Fruit fly (Drosophila melanogaster) whole organism: Measurements from ENCODE around the gene CG9184.
A peak's percentile ranks its signal among the peaks of the same experiment; 100 is the strongest.

Experiments
- CG8478 ChIP-seq: fragments of >200 bp; optimal IDR thresholded peaks from 2 replicates; lab custom pipeline; 2018; ENCODE audit warnings: inconsistent platforms
- Dll ChIP-seq: fragments of >200 bp; optimal IDR thresholded peaks from 2 replicates; lab custom pipeline; 2017
- EcR ChIP-seq, 2 experiments: fragments of >200 bp; optimal IDR thresholded peaks; 2 replicates each; lab custom pipeline; 2017; ENCODE audit warnings: missing biosample characterization in 2 of 2, missing genetic modification characterization in 2 of 2, missing genetic modification reagents in 2 of 2
- pan ChIP-seq: fragments of >200 bp; optimal IDR thresholded peaks from 2 replicates; lab custom pipeline; 2017
- psq ChIP-seq: fragments of >200 bp; optimal IDR thresholded peaks from 2 replicates; lab custom pipeline; 2017
- usp ChIP-seq: fragments of >200 bp; optimal IDR thresholded peaks from 2 replicates; lab custom pipeline; 2017; ENCODE audit warnings: missing biosample characterization, missing genetic modification characterization, mixed read lengths

The CG9184 gene

dm6 chr3L:1322706-1323105 is at the start of gene CG9184:
Gene CG9184, minus strand, starts transcription at chr3L:1322806.
- TF ChIP-seq EcR (GFP tag; optimal IDR thresholded peaks at IDR 0.05; lab: Kevin White, UChicago) (no peak), psq (lab: Kevin White, UChicago) (no peak), pan (lab: Kevin White, UChicago) (no peak), CG8478 (lab: Kevin White, UChicago) (no peak), Dll (lab: Kevin White, UChicago) (no peak), usp (no peak)

- TF ChIP-seq CG8478 (lab: Kevin White, UChicago) (no peak), pan (lab: Kevin White, UChicago) (no peak), usp (no peak), EcR (GFP tag; optimal IDR thresholded peaks at IDR 0.05; lab: Kevin White, UChicago) (no peak), psq (lab: Kevin White, UChicago) (no peak), Dll (lab: Kevin White, UChicago) (no peak)
Observed at dm6 chr3L:1370939-1371338, 48.3 kb upstream of the CG9184 start.

- TF ChIP-seq Dll (lab: Kevin White, UChicago) (no peak), usp (no peak), EcR (GFP tag; optimal IDR thresholded peaks at IDR 0.05; lab: Kevin White, UChicago) (no peak), CG8478 (lab: Kevin White, UChicago) (no peak), pan (lab: Kevin White, UChicago) (no peak), psq (lab: Kevin White, UChicago) (no peak)
Observed at dm6 chr3L:1370099-1370678, 47.6 kb upstream of the CG9184 start, which contains the start of gene ru. Gene ru, plus strand, starts transcription at chr3L:1370628.

dm6 chr3L:1368201-1368617 is 45.6 kb upstream of the CG9184 start:
- TF ChIP-seq psq (lab: Kevin White, UChicago) (no peak), pan (lab: Kevin White, UChicago) (no peak), Dll (lab: Kevin White, UChicago) (no peak), CG8478 (lab: Kevin White, UChicago) (no peak), EcR (GFP tag; optimal IDR thresholded peaks at IDR 0.05; lab: Kevin White, UChicago) (no peak), usp (no peak)

- TF ChIP-seq psq (lab: Kevin White, UChicago) = no peak
- TF ChIP-seq CG8478 (lab: Kevin White, UChicago) = no peak
- no peak for TF ChIP-seq pan (lab: Kevin White, UChicago)
- no peak for TF ChIP-seq EcR (GFP tag; optimal IDR thresholded peaks at IDR 0.05; lab: Kevin White, UChicago)
- TF ChIP-seq usp = no peak
- no peak for TF ChIP-seq Dll (lab: Kevin White, UChicago)
Observed at dm6 chr3L:1366879-1367650, 44.5 kb upstream of the CG9184 start.

- no peak for TF ChIP-seq CG8478 (lab: Kevin White, UChicago)
- TF ChIP-seq usp = no peak
- TF ChIP-seq psq (lab: Kevin White, UChicago) = no peak
- no peak for TF ChIP-seq pan (lab: Kevin White, UChicago)
- no peak for TF ChIP-seq EcR (GFP tag; optimal IDR thresholded peaks at IDR 0.05; lab: Kevin White, UChicago)
Observed at dm6 chr3L:1364368-1364767, 41.8 kb upstream of the CG9184 start.

dm6 chr3L:1358338-1358737 is 35.7 kb upstream of the CG9184 start:
- TF ChIP-seq psq (lab: Kevin White, UChicago) = no peak
- TF ChIP-seq usp = no peak
- TF ChIP-seq EcR (GFP tag; optimal IDR thresholded peaks at IDR 0.05; lab: Kevin White, UChicago) = no peak
- TF ChIP-seq Dll (lab: Kevin White, UChicago) = no peak
- no peak for TF ChIP-seq pan (lab: Kevin White, UChicago)
- TF ChIP-seq CG8478 (lab: Kevin White, UChicago) = no peak

- no peak for TF ChIP-seq usp
- no peak for TF ChIP-seq psq (lab: Kevin White, UChicago)
- no peak for TF ChIP-seq pan (lab: Kevin White, UChicago)
- no peak for TF ChIP-seq CG8478 (lab: Kevin White, UChicago)
- TF ChIP-seq EcR (GFP tag; optimal IDR thresholded peaks at IDR 0.05; lab: Kevin White, UChicago) = no peak
- no peak for TF ChIP-seq Dll (lab: Kevin White, UChicago)
Observed at dm6 chr3L:1354214-1354613, 31.6 kb upstream of the CG9184 start.

- TF ChIP-seq pan (lab: Kevin White, UChicago) (no peak), Dll (lab: Kevin White, UChicago) (no peak), usp (no peak), CG8478 (lab: Kevin White, UChicago) (no peak), psq (lab: Kevin White, UChicago) (no peak), EcR (GFP tag; optimal IDR thresholded peaks at IDR 0.05; lab: Kevin White, UChicago) (no peak)
Observed at dm6 chr3L:1352065-1352464, 29.5 kb upstream of the CG9184 start.

dm6 chr3L:1350924-1351215 is 28.3 kb upstream of the CG9184 start, which contains the start of gene CG9166:
Gene CG9166, plus strand, starts transcription at chr3L:1351116.
- TF ChIP-seq Dll (lab: Kevin White, UChicago) (no peak), CG8478 (lab: Kevin White, UChicago) (no peak), usp (no peak), EcR (GFP tag; optimal IDR thresholded peaks at IDR 0.05; lab: Kevin White, UChicago) (no peak), psq (lab: Kevin White, UChicago) (no peak), pan (lab: Kevin White, UChicago) (no peak)

dm6 chr3L:1349942-1350923 is 27.6 kb upstream of the CG9184 start:
- TF ChIP-seq psq (lab: Kevin White, UChicago) (peak; percentile 29), EcR (GFP tag; optimal IDR thresholded peaks at IDR 0.05; lab: Kevin White, UChicago) (no peak)
